Worm (Caenorhabditis elegans): ENCODE data around the gene eor-1.
A peak's percentile ranks its signal among the peaks of the same experiment; 100 is the strongest.

eor-1 gene

DNA sequence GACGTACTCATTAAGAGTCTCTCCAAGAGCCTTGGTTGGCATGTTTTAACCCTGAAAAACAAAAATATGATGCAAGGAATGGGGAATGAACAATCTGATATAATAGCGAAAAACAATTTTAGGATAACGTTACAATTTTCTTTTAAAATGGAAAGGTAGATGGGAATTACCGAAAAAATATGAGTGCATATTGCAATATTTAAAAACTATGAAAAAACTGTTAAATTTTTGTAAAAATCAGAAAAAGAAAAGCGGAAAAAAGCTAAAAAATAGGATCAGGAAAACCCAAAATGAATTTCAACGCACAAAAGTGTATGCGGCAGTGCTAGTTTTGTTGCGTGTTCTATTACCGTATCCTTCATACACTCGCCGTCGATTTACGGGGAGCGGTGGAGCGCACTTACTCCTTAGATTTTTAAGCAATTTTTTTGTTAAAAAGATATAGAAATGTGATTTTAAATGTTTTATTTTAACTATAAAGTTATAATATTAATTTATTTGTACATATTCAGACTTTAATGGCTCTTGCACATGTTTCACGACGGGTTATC is 49.2 kb downstream of the eor-1 start, which contains the start of the genes rpl-20 and Y17G9B.5:
Gene rpl-20, minus strand, starts transcription at position 51 of the 551 bp plus-strand sequence.
Gene Y17G9B.5, plus strand, starts transcription at position 513 of the 551 bp plus-strand sequence.
- TF ChIP-seq nfya-2 (GFP tag; IDR thresholded peaks at IDR 0.05): peak; percentile 95
- TF ChIP-seq Y53G8AR.9 (GFP tag; conservative IDR thresholded peaks at IDR 0.05): peak; percentile 100
- peak; percentile 91 for TF ChIP-seq die-1 (tag; optimal IDR thresholded peaks at IDR 0.05)
- peak; percentile 100 for TF ChIP-seq athp-1 (tag; optimal IDR thresholded peaks at IDR 0.05)
- TF ChIP-seq hrde-1 (tag; optimal IDR thresholded peaks at IDR 0.05; ENCODE audit: borderline replicate concordance): peak; percentile 97
- TF ChIP-seq mes-4 (tag; optimal IDR thresholded peaks at IDR 0.05): peak; percentile 88
- peak; percentile 68 for TF ChIP-seq ccch-3 (GFP tag; optimal IDR thresholded peaks at IDR 0.05)
- TF ChIP-seq B0019.2 (GFP tag; conservative IDR thresholded peaks at IDR 0.05): peak; percentile 97
- peak; percentile 98 for TF ChIP-seq hmg-20 (GFP tag; IDR thresholded peaks at IDR 0.05)
- peak; percentile 98 for TF ChIP-seq cebp-2 (GFP tag; IDR thresholded peaks at IDR 0.05)
- peak; percentile 99 for TF ChIP-seq rcor-1 (GFP tag; IDR thresholded peaks at IDR 0.05)
- TF ChIP-seq K11D2.4 (GFP tag; IDR thresholded peaks at IDR 0.05): peak; percentile 100
- peak; percentile 94 for TF ChIP-seq bed-2 (GFP tag; IDR thresholded peaks at IDR 0.05)
- TF ChIP-seq ZK185.1 (tag; optimal IDR thresholded peaks at IDR 0.05; ENCODE audit: poor library complexity, severe bottlenecking): peak; percentile 99
- TF ChIP-seq pha-4 (tag; optimal IDR thresholded peaks at IDR 0.05): peak; percentile 100
- peak; percentile 99 for TF ChIP-seq let-526 (GFP tag; IDR thresholded peaks at IDR 0.05)
- peak; percentile 93 for TF ChIP-seq cebp-1 (GFP tag; IDR thresholded peaks at IDR 0.05)
- peak; percentile 99 for TF ChIP-seq cebp-1 (tag; optimal IDR thresholded peaks at IDR 0.05)
- peak; percentile 99 for TF ChIP-seq C17E4.6 (GFP tag; IDR thresholded peaks at IDR 0.05)
- peak; percentile 95 to 97 for TF ChIP-seq let-607 (tag; optimal IDR thresholded peaks at IDR 0.05)
- TF ChIP-seq chd-7 (tag; optimal IDR thresholded peaks at IDR 0.05): peak; percentile 99
- TF ChIP-seq nhr-80 (tag; optimal IDR thresholded peaks at IDR 0.05): peak; percentile 99
- TF ChIP-seq atf-7 (tag; optimal IDR thresholded peaks at IDR 0.05): peak; percentile 99
- peak; percentile 100 for TF ChIP-seq mcd-1 (GFP tag; IDR thresholded peaks at IDR 0.05)
- peak; percentile 79 to 81 for TF ChIP-seq rec-8 (tag; optimal IDR thresholded peaks at IDR 0.05)
- peak; percentile 99 for TF ChIP-seq K12H6.12 (tag; optimal IDR thresholded peaks at IDR 0.05)
- peak; percentile 98 for TF ChIP-seq snpc-3.4 (tag; optimal IDR thresholded peaks at IDR 0.05)
- peak; percentile 92 for TF ChIP-seq snpc-1.1 (tag; optimal IDR thresholded peaks at IDR 0.05; ENCODE audit: insufficient read depth)
- peak; percentile 98 for TF ChIP-seq egl-44 (GFP tag; IDR thresholded peaks at IDR 0.05)
- peak; percentile 97 for TF ChIP-seq F57C9.4 (tag; optimal IDR thresholded peaks at IDR 0.05)
- TF ChIP-seq F33H1.4 (GFP tag; IDR thresholded peaks at IDR 0.05): peak; percentile 98
- TF ChIP-seq F49E8.2 (tag; optimal IDR thresholded peaks at IDR 0.05; ENCODE audit: insufficient read depth): peak; percentile 98
- peak; percentile 99 for TF ChIP-seq Y56A3A.18 (GFP tag; IDR thresholded peaks at IDR 0.05)
- peak; percentile 100 for TF ChIP-seq D2030.7 (GFP tag; IDR thresholded peaks at IDR 0.05)
- peak; percentile 95 for TF ChIP-seq snpc-4 (GFP tag; optimal IDR thresholded peaks at IDR 0.05)
- peak; percentile 95 to 97 (median 96) for TF ChIP-seq snpc-4 (tag; optimal IDR thresholded peaks at IDR 0.05)
- TF ChIP-seq aptf-3 (GFP tag; IDR thresholded peaks at IDR 0.05): 0 out of 2 replicates have a peak, but pooled peaks have one; percentile 37
- peak; percentile 99 for TF ChIP-seq lin-54 (GFP tag; optimal IDR thresholded peaks at IDR 0.05)
- peak; percentile 100 for TF ChIP-seq somi-1 (GFP tag; optimal IDR thresholded peaks at IDR 0.05)
- peak; percentile 94 for TF ChIP-seq attf-6 (GFP tag; IDR thresholded peaks at IDR 0.05)
- peak; percentile 93 for TF ChIP-seq nhr-90 (tag; optimal IDR thresholded peaks at IDR 0.05)
- TF ChIP-seq hmg-1.2 (GFP tag; IDR thresholded peaks at IDR 0.05): peak; percentile 97
- no peak; the same call in 1 of the 2 replicates for TF ChIP-seq aptf-2 (GFP tag; conservative IDR thresholded peaks at IDR 0.05)
- peak; percentile 97 for TF ChIP-seq Y79H2A.3 (GFP tag; conservative IDR thresholded peaks at IDR 0.05)
- TF ChIP-seq F10E7.11 (tag; optimal IDR thresholded peaks at IDR 0.05): peak; percentile 93
- peak; percentile 96 for TF ChIP-seq B0035.1 (tag; optimal IDR thresholded peaks at IDR 0.05)
- peak; percentile 99 for TF ChIP-seq ceh-27 (GFP tag; optimal IDR thresholded peaks at IDR 0.05)

All from whole organism, young adult.